Fruit fly (Drosophila melanogaster): Measurements from ENCODE around the gene CG3529.

DNA sequence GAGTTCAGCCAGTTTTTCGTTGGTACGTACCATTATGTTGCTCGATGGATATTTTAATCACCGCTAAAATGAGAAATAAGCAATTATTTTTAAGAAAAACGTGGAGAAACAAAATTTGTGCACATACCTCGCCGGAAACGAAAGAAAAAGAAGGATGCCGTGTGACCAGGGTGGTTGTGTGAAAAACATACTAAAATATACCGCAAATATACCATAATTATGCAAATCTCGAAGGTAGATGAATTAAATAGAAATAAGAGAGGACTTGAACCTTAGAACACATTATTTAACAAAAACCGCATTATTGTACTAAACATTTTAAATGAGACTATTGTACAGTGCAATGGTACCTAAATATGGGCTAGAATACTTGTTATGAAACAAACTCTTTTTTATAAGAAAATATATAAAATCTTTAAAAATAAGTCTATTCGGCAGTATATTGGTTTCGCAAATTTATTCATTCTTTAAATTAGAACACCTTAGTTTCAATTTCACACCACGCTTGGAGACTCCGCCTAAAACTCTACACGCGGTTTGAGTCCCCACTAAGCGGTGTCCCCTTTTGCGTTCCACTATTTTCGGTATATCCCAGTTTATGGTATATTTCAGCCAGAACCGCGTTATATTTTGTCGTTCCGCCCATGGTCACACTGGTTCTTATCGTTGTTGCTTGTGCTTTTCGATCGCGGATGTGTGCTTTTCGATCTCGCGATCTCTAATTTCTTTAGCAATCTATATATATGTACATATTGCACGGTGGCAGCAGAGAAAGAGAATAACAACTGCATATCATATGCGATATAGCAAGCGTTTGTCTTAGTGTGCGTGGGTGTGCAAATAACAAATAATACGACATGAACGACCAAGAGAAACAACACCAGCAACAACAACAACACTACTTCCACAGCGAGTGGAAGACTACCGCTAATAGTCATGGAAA lies 16.7 kb upstream of the CG3529 start, which contains the start of the genes RpS17 and MTF-1:
- TF ChIP-seq EcR (GFP tag; optimal IDR thresholded peaks at IDR 0.05) (no peak), usp (GFP tag; optimal IDR thresholded peaks at IDR 0.05) (no peak), Dll (optimal IDR thresholded peaks at IDR 0.05) (no peak)
